Fruit fly (Drosophila melanogaster) whole organism, wandering third instar larva: ENCODE results near the gene CG3123.

Source experiments
- CG32264 ChIP-seq: fragments of 200-800 bp; sonication (Bioruptor generic); optimal IDR thresholded peaks from 2 replicates; lab custom pipeline; 2016; ENCODE audit warnings: missing biosample characterization, missing genetic modification characterization
- HLH106 ChIP-seq: fragments of 200-800 bp; optimal IDR thresholded peaks from 3 replicates; lab custom pipeline; 2019; ENCODE audit warnings: missing biosample characterization, mild to moderate bottlenecking, missing genetic modification characterization, moderate library complexity
- OdsH ChIP-seq: fragments of 200-800 bp; sonication (Bioruptor generic); optimal IDR thresholded peaks from 2 replicates; lab custom pipeline; 2016; ENCODE audit warnings: missing biosample characterization, mild to moderate bottlenecking, missing genetic modification characterization
- Vsx2 ChIP-seq: fragments of 200-300, 225-300 bp; sonication (Bioruptor generic); optimal IDR thresholded peaks from 2 replicates; lab custom pipeline; 2018; ENCODE audit warnings: missing biosample characterization, missing genetic modification characterization; ENCODE audit not compliant: partially characterized antibody
- h ChIP-seq: fragments of 200-800 bp; sonication (Bioruptor generic); optimal IDR thresholded peaks from 3 replicates; lab custom pipeline; 2016; ENCODE audit warnings: missing biosample characterization, mild to moderate bottlenecking, missing genetic modification characterization
- sage ChIP-seq: fragments of 200-800 bp; sonication (Bioruptor generic); optimal IDR thresholded peaks from 2 replicates; lab custom pipeline; 2016; ENCODE audit warnings: missing biosample characterization, mild to moderate bottlenecking, missing genetic modification characterization
- tai ChIP-seq: sonication (Bioruptor generic); optimal IDR thresholded peaks from 2 replicates; lab custom pipeline; 2016; ENCODE audit warnings: missing biosample characterization, missing genetic modification characterization
- usp ChIP-seq: fragments of >200 bp; optimal IDR thresholded peaks from 2 replicates; lab custom pipeline; 2017; ENCODE audit warnings: missing biosample characterization, missing genetic modification characterization

DNA sequence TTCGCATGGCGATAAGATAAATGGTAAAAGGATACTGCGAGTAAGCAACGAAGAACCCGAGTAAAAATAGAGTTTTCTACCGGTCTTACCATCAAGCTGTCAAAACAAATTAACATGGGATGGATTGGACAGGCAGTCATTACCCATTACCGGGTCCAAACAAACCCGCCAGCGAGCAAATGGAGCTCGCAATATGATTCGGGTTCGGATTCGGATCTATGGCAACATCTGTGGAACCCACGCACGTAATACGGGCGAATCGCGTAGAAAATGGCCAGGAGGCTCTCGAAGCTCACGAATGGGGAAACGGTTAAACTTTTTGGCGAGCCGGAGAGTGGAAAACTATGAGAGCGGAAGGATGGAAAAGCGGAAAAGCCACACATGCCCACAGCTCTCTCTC is 28.1 kb downstream of the CG3123 start:
- no peak for TF ChIP-seq usp
- no peak for TF ChIP-seq HLH106 (tag; lab: Kevin White, UChicago)
- TF ChIP-seq Vsx2 = no peak
- TF ChIP-seq CG32264 (GFP tag; lab: Kevin White, UChicago) = no peak
- no peak for TF ChIP-seq sage (GFP tag; lab: Kevin White, UChicago)
- TF ChIP-seq OdsH (GFP tag; lab: Kevin White, UChicago) = no peak
- TF ChIP-seq tai (GFP tag; lab: Kevin White, UChicago) = no peak
- no peak for TF ChIP-seq h (GFP tag; lab: Kevin White, UChicago)
